Fruit fly (Drosophila melanogaster) whole organism, embryonic: ENCODE results near the gene Kmn2.

Experiments
- Bgb ChIP-seq: fragments of 200-800 bp; sonication (Bioruptor generic); IDR thresholded peaks from 2 replicates; pipeline ENCODE4 v1.3.6; 2022; ENCODE audit warnings: missing biosample characterization, missing genetic modification characterization; ENCODE audit not compliant: partially characterized antibody
- CG10431 ChIP-seq: fragments of 200-800 bp; sonication (Bioruptor generic); optimal IDR thresholded peaks from 3 replicates; lab custom pipeline; 2018; ENCODE audit warnings: missing biosample characterization, mild to moderate bottlenecking, missing genetic modification characterization
- CG10543 ChIP-seq: fragments of 200-800 bp; sonication (Bioruptor generic); optimal IDR thresholded peaks from 3 replicates; lab custom pipeline; 2017; ENCODE audit warnings: missing biosample characterization, mild to moderate bottlenecking, missing genetic modification characterization, moderate library complexity
- CG11560 ChIP-seq: fragments of 200-800 bp; sonication (Bioruptor generic); IDR thresholded peaks from 3 replicates; pipeline ENCODE4 v1.3.6; 2022; ENCODE audit warnings: missing biosample characterization, missing genetic modification characterization
- CG12659 ChIP-seq: fragments of 200-800 bp; sonication (Bioruptor generic); optimal IDR thresholded peaks from 3 replicates; lab custom pipeline; 2017; ENCODE audit warnings: mild to moderate bottlenecking, missing biosample characterization, missing genetic modification reagents, missing genetic modification characterization
- CG13287 ChIP-seq: fragments of 200-800 bp; sonication (Bioruptor generic); IDR thresholded peaks from 2 replicates; pipeline ENCODE4 v1.3.6; 2022; ENCODE audit warnings: missing biosample characterization, missing genetic modification characterization; ENCODE audit not compliant: partially characterized antibody
- CG1603 ChIP-seq: fragments of 200-800 bp; sonication (Bioruptor generic); optimal IDR thresholded peaks from 2 replicates; lab custom pipeline; 2019; ENCODE audit warnings: missing biosample characterization, mild to moderate bottlenecking, missing genetic modification characterization, moderate library complexity
- CG17802 ChIP-seq: fragments of 200-800 bp; sonication (Bioruptor generic); optimal IDR thresholded peaks from 2 replicates; lab custom pipeline; 2018; ENCODE audit warnings: missing biosample characterization, mild to moderate bottlenecking, missing genetic modification characterization, moderate library complexity
- CG18764 ChIP-seq: fragments of 200-800 bp; sonication (Bioruptor generic); optimal IDR thresholded peaks from 3 replicates; lab custom pipeline; 2016; ENCODE audit warnings: missing biosample characterization, missing genetic modification characterization
- CG34376 ChIP-seq: fragments of 200-800 bp; sonication (Bioruptor generic); optimal IDR thresholded peaks from 2 replicates; lab custom pipeline; 2018; ENCODE audit warnings: missing biosample characterization, mild to moderate bottlenecking, missing genetic modification characterization
- CG3726 ChIP-seq: fragments of 200-800 bp; sonication (Bioruptor generic); IDR thresholded peaks from 3 replicates; pipeline ENCODE4, ENCODE4 v1.3.6; 2022; ENCODE audit warnings: missing biosample characterization, missing genetic modification characterization
- CG5180 ChIP-seq: fragments of 200-800 bp; sonication (Bioruptor generic); optimal IDR thresholded peaks from 3 replicates; lab custom pipeline; 2017; ENCODE audit warnings: missing biosample characterization, missing genetic modification characterization, mild to moderate bottlenecking, moderate library complexity, missing genetic modification reagents
- CG6254 ChIP-seq: fragments of 200-800 bp; sonication (Bioruptor generic); optimal IDR thresholded peaks from 3 replicates; lab custom pipeline; 2017; ENCODE audit warnings: mild to moderate bottlenecking, missing biosample characterization, missing genetic modification reagents, missing genetic modification characterization
- CG9215 ChIP-seq: fragments of 200-800 bp; sonication (Bioruptor generic); IDR thresholded peaks from 2 replicates; pipeline ENCODE4 v1.3.6; 2022; ENCODE audit warnings: missing biosample characterization, missing genetic modification characterization
- CG9797 ChIP-seq: fragments of 200-800 bp; sonication (Bioruptor generic); optimal IDR thresholded peaks from 3 replicates; lab custom pipeline; 2018; ENCODE audit warnings: missing biosample characterization, mild to moderate bottlenecking, missing genetic modification characterization
- Dll ChIP-seq: fragments of 200-800 bp; sonication (Bioruptor generic); IDR thresholded peaks from 4 replicates; pipeline ENCODE4 v1.3.6; 2022; ENCODE audit warnings: missing biosample characterization, missing genetic modification characterization; ENCODE audit not compliant: partially characterized antibody
- HmgD ChIP-seq: fragments of 200-800 bp; sonication (Bioruptor generic); optimal IDR thresholded peaks from 3 replicates; lab custom pipeline; 2016; ENCODE audit warnings: missing biosample characterization, missing genetic modification characterization
- Jarid2 ChIP-seq: fragments of 200-800 bp; sonication (Bioruptor generic); optimal IDR thresholded peaks from 3 replicates; lab custom pipeline; 2017; ENCODE audit warnings: mild to moderate bottlenecking, missing biosample characterization, missing genetic modification reagents, missing genetic modification characterization
- MBD-R2 ChIP-seq: fragments of 200-800 bp; sonication (Bioruptor generic); IDR thresholded peaks from 2 replicates; pipeline ENCODE4 v1.3.6; 2022; ENCODE audit warnings: missing biosample characterization, missing genetic modification characterization
- Myb ChIP-seq: fragments of 200-800 bp; sonication (Bioruptor generic); optimal IDR thresholded peaks from 2 replicates; lab custom pipeline; 2016; ENCODE audit warnings: missing biosample characterization, missing genetic modification characterization
- Nf-YC ChIP-seq: fragments of 200-800 bp; optimal IDR thresholded peaks from 3 replicates; lab custom pipeline; 2019; ENCODE audit warnings: missing biosample characterization, mild to moderate bottlenecking, missing genetic modification characterization, moderate library complexity
- Sox102F ChIP-seq: fragments of 200-800 bp; sonication (Bioruptor generic); optimal IDR thresholded peaks from 2 replicates; lab custom pipeline; 2018; ENCODE audit warnings: missing biosample characterization, mild to moderate bottlenecking, missing genetic modification characterization, moderate library complexity
- Usf ChIP-seq: fragments of 200-800 bp; sonication (Bioruptor generic); optimal IDR thresholded peaks from 2 replicates; lab custom pipeline; 2017; ENCODE audit warnings: missing genotype, missing biosample characterization, missing genetic modification characterization
- Xbp1 ChIP-seq: fragments of 200-800 bp; sonication (Bioruptor generic); optimal IDR thresholded peaks from 3 replicates; lab custom pipeline; 2016; ENCODE audit warnings: missing biosample characterization, mild to moderate bottlenecking, missing genetic modification characterization
- YL-1 ChIP-seq: fragments of 200-800 bp; sonication (Bioruptor generic); optimal IDR thresholded peaks from 3 replicates; lab custom pipeline; 2017; ENCODE audit warnings: missing biosample characterization, mild to moderate bottlenecking, missing genetic modification characterization
- amos ChIP-seq: fragments of 200-800 bp; sonication (Bioruptor generic); IDR thresholded peaks from 2 replicates; pipeline ENCODE4 v1.3.6; 2022; ENCODE audit warnings: missing biosample characterization, missing genetic modification characterization; ENCODE audit not compliant: partially characterized antibody
- bbx ChIP-seq: fragments of 200-800 bp; sonication (Bioruptor generic); IDR thresholded peaks from 2 replicates; pipeline ENCODE4 v1.3.6; 2022; ENCODE audit warnings: missing biosample characterization, missing genetic modification characterization; ENCODE audit not compliant: partially characterized antibody
- cato ChIP-seq: fragments of 200-800 bp; sonication (Bioruptor generic); optimal IDR thresholded peaks from 2 replicates; lab custom pipeline; 2016; ENCODE audit warnings: missing biosample characterization, missing genetic modification characterization, borderline replicate concordance
- dati ChIP-seq: fragments of 200-800 bp; sonication (Bioruptor generic); IDR thresholded peaks from 2 replicates; pipeline ENCODE4 v1.3.6; 2022; ENCODE audit warnings: missing biosample characterization, missing genetic modification characterization
- gcm2 ChIP-seq: fragments of 200-800 bp; sonication (Bioruptor generic); optimal IDR thresholded peaks from 2 replicates; lab custom pipeline; 2016; ENCODE audit warnings: missing biosample characterization, missing genetic modification characterization
- gfzf ChIP-seq: fragments of 200-800 bp; sonication (Bioruptor generic); optimal IDR thresholded peaks from 2 replicates; lab custom pipeline; 2016; ENCODE audit warnings: missing biosample characterization, mild to moderate bottlenecking, missing genetic modification characterization, moderate library complexity
- lbe ChIP-seq: fragments of 200-800 bp; sonication (Bioruptor generic); optimal IDR thresholded peaks from 2 replicates; lab custom pipeline; 2016; ENCODE audit warnings: missing biosample characterization, mild to moderate bottlenecking, missing genetic modification characterization
- nom ChIP-seq: fragments of 200-800 bp; sonication (Bioruptor generic); optimal IDR thresholded peaks from 2 replicates; lab custom pipeline; 2017; ENCODE audit warnings: missing biosample characterization, missing genetic modification characterization, mild to moderate bottlenecking, moderate library complexity, missing genetic modification reagents
- pan ChIP-seq, 4 experiments: fragments of >200 bp in 3 of 4; fragments of 200-800 bp in 1 of 4; sonication (Bioruptor generic) in 1 of 4; optimal IDR thresholded peaks in 3 of 4; IDR thresholded peaks in 1 of 4; 2 replicates each; pipeline versions ENCODE4 v1.3.6 to Lab custom; 2017 to 2022; ENCODE audit warnings: missing biosample characterization in 2 of 4, missing genetic modification characterization in 2 of 4, mixed read lengths in 1 of 4
- pfk ChIP-seq: fragments of 200-800 bp; sonication (Bioruptor generic); optimal IDR thresholded peaks from 2 replicates; lab custom pipeline; 2018; ENCODE audit warnings: missing biosample characterization, mild to moderate bottlenecking, missing genetic modification characterization, moderate library complexity
- pros ChIP-seq: fragments of 200-800 bp; sonication (Bioruptor generic); optimal IDR thresholded peaks from 3 replicates; lab custom pipeline; 2019; ENCODE audit warnings: missing biosample characterization, mild to moderate bottlenecking, missing genetic modification characterization, moderate library complexity
- ranshi ChIP-seq: fragments of 200-800 bp; sonication (Bioruptor generic); IDR thresholded peaks from 2 replicates; pipeline ENCODE4 v1.3.6; 2022; ENCODE audit warnings: missing biosample characterization, missing genetic modification characterization
- run ChIP-seq: fragments of 200-800 bp; sonication (Bioruptor generic); optimal IDR thresholded peaks from 3 replicates; lab custom pipeline; 2018; ENCODE audit warnings: missing biosample characterization, mild to moderate bottlenecking, missing genetic modification characterization
- scrt ChIP-seq: fragments of 200-800 bp; sonication (Bioruptor generic); optimal IDR thresholded peaks from 2 replicates; lab custom pipeline; 2018; ENCODE audit warnings: missing biosample characterization, mild to moderate bottlenecking, missing genetic modification characterization, moderate library complexity
- sd ChIP-seq: fragments of 200-800 bp; sonication (Bioruptor generic); optimal IDR thresholded peaks from 3 replicates; lab custom pipeline; 2018; ENCODE audit warnings: missing biosample characterization, mild to moderate bottlenecking, missing genetic modification characterization, moderate library complexity
- sens-2 ChIP-seq: fragments of 200-800 bp; sonication (Bioruptor generic); IDR thresholded peaks from 2 replicates; pipeline ENCODE4 v1.3.6; 2022; ENCODE audit warnings: missing biosample characterization, missing genetic modification characterization
- stc ChIP-seq: fragments of 200-800 bp; sonication (Bioruptor generic); IDR thresholded peaks from 2 replicates; pipeline ENCODE4 v1.3.6; 2022; ENCODE audit warnings: missing biosample characterization, missing genetic modification characterization
- zf30C ChIP-seq: fragments of 200-800 bp; sonication (Bioruptor generic); optimal IDR thresholded peaks from 3 replicates; lab custom pipeline; 2018; ENCODE audit warnings: missing biosample characterization, mild to moderate bottlenecking, missing genetic modification characterization
- zfh1 ChIP-seq: fragments of 200-800 bp; sonication (Bioruptor generic); IDR thresholded peaks from 3 replicates; pipeline ENCODE4 v1.3.6; 2022; ENCODE audit warnings: missing biosample characterization, missing genetic modification characterization

The Kmn2 gene

dm6 chr3R:8009080-8009620 lies 8.0 kb upstream of the Kmn2 start, which contains the start of the genes CG11052 and CG3223 (continued):
- TF ChIP-seq CG1603 (peak; percentile 48), sd (tag; lab: Kevin White, UChicago) (no peak), zfh1 (GFP tag; lab: Robert Waterston, UW) (0 out of 3 replicates have a peak, but pooled peaks have one; percentile 27), ranshi (GFP tag; lab: Robert Waterston, UW) (no peak), Myb (GFP tag; lab: Kevin White, UChicago) (peak; percentile 55)
- TF ChIP-seq, all 482 proteins: peak for 103

dm6 chr3R:8007595-8008255 lies 6.6 kb upstream of the Kmn2 start, which contains the start of gene CG2767:
Gene CG2767 (minus strand): TSS chr3R:8008110.
- TF ChIP-seq CG1603 (peak; percentile 20), pros (GFP tag; lab: Kevin White, UChicago) (peak; percentile 16), dati (GFP tag; lab: Robert Waterston, UW) (no peak), CG13287 (GFP tag; lab: Robert Waterston, UW) (peak; percentile 34; the same call in 1 of the 2 replicates), pfk (GFP tag; lab: Kevin White, UChicago) (no peak), CG18764 (GFP tag; lab: Kevin White, UChicago) (no peak), HmgD (GFP tag; lab: Kevin White, UChicago) (no peak), cato (GFP tag; lab: Kevin White, UChicago) (no peak), zf30C (GFP tag; lab: Kevin White, UChicago) (no peak), amos (GFP tag; lab: Robert Waterston, UW) (peak; percentile 10; the same call in 1 of the 2 replicates), bbx (GFP tag; lab: Robert Waterston, UW) (0 out of 2 replicates have a peak, but pooled peaks have one; percentile 10), CG6254 (peak; percentile 16), MBD-R2 (GFP tag; lab: Robert Waterston, UW) (peak; percentile 51; the same call in 1 of the 2 replicates), Sox102F (no peak), CG5180 (GFP tag; lab: Kevin White, UChicago) (no peak), CG10431 (GFP tag; lab: Kevin White, UChicago) (no peak), CG9215 (GFP tag; lab: Robert Waterston, UW) (no peak), CG17802 (no peak), CG9797 (peak; percentile 45), Jarid2 (GFP tag; lab: Kevin White, UChicago) (no peak), CG10543 (GFP tag; lab: Kevin White, UChicago) (no peak), Nf-YC (peak; percentile 78), gfzf (peak; percentile 74), nom (GFP tag; lab: Kevin White, UChicago) (peak; percentile 77), CG11560 (peak; percentile 87; the same call in 1 of the 3 replicates), gcm2 (no peak), CG12659 (GFP tag; lab: Kevin White, UChicago) (peak; percentile 15), lbe (GFP tag; lab: Kevin White, UChicago) (peak; percentile 27), Xbp1 (GFP tag; lab: Kevin White, UChicago) (no peak), Usf (GFP tag; lab: Kevin White, UChicago) (no peak), pan (optimal IDR thresholded peaks at IDR 0.05; lab: Kevin White, UChicago) (no peak), pan (GFP tag; optimal IDR thresholded peaks at IDR 0.05 in 1 of 2, IDR thresholded peaks at IDR 0.05 in 1 of 2) (no peak), scrt (GFP tag; lab: Kevin White, UChicago) (peak; percentile 85), Bgb (GFP tag; lab: Robert Waterston, UW) (peak; percentile 11; the same call in 1 of the 2 replicates), YL-1 (GFP tag; lab: Kevin White, UChicago) (peak; percentile 12), stc (GFP tag; lab: Robert Waterston, UW) (no peak), Dll (GFP tag; lab: Robert Waterston, UW) (0 out of 4 replicates have a peak, but pooled peaks have one; percentile 24), CG3726 (GFP tag; lab: Robert Waterston, UW) (no peak), run (tag; lab: Kevin White, UChicago) (no peak), CG34376 (GFP tag; lab: Kevin White, UChicago) (peak; percentile 8), sens-2 (GFP tag; lab: Robert Waterston, UW) (no peak)
